Worm (Caenorhabditis elegans): ENCODE data around the gene kin-9.

Gene kin-9

DNA sequence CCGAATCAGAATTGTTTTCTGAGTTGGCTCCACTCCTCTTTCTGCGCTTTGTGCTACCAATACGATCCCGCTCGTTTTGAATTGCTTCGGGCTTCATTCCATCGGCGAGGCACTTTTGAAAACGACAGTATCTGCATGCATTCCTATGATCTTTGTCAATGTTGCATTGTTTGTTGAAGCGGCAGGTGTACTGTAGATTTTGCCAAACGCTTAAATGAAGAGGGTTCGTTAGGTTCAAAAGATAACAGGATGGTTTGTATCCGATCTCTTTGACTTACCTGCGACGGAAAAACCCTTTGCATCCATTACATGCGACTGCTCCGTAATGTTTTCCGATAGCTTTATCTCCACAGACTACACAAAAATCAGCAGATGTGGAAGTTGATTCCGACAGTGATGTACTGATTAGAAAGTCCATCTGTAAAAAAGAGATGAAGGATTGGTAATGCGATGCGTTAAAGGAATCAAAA lies 43.3 kb downstream of the kin-9 start, which contains the start of gene nhr-14:
Gene nhr-14 (minus strand): TSS at position 420 of the 470 bp plus-strand sequence.
- TF ChIP-seq tbx-8 (GFP tag; optimal IDR thresholded peaks at IDR 0.05), result no peak
- TF ChIP-seq lin-32 (GFP tag; optimal IDR thresholded peaks at IDR 0.05), result no peak
- no peak for TF ChIP-seq ceh-83 (GFP tag; optimal IDR thresholded peaks at IDR 0.05)
- TF ChIP-seq ztf-11 (tag; optimal IDR thresholded peaks at IDR 0.05), result no peak
- no peak for TF ChIP-seq unc-39 (tag; optimal IDR thresholded peaks at IDR 0.05)
- no peak for TF ChIP-seq nhr-237 (tag; optimal IDR thresholded peaks at IDR 0.05)
- no peak for TF ChIP-seq flh-1 (GFP tag; optimal IDR thresholded peaks at IDR 0.05)
- TF ChIP-seq nhr-12 (tag; optimal IDR thresholded peaks at IDR 0.05), result no peak
- no peak for TF ChIP-seq zip-8 (tag; optimal IDR thresholded peaks at IDR 0.05)
- no peak for TF ChIP-seq ham-2 (GFP tag; optimal IDR thresholded peaks at IDR 0.05)
- TF ChIP-seq unc-62 (GFP tag; optimal IDR thresholded peaks at IDR 0.05), result no peak
- TF ChIP-seq blmp-1 (tag; optimal IDR thresholded peaks at IDR 0.05), result no peak
- TF ChIP-seq nhr-28 (tag; optimal IDR thresholded peaks at IDR 0.05), result no peak
- TF ChIP-seq snpc-4 (tag; optimal IDR thresholded peaks at IDR 0.05), result no peak
- TF ChIP-seq ceh-39 (tag; optimal IDR thresholded peaks at IDR 0.05), result no peak
- no peak for TF ChIP-seq ces-1 (GFP tag; optimal IDR thresholded peaks at IDR 0.05)
- TF ChIP-seq mab-5 (tag; optimal IDR thresholded peaks at IDR 0.05), result no peak
- no peak for TF ChIP-seq nhr-2 (tag; optimal IDR thresholded peaks at IDR 0.05)

DNA sequence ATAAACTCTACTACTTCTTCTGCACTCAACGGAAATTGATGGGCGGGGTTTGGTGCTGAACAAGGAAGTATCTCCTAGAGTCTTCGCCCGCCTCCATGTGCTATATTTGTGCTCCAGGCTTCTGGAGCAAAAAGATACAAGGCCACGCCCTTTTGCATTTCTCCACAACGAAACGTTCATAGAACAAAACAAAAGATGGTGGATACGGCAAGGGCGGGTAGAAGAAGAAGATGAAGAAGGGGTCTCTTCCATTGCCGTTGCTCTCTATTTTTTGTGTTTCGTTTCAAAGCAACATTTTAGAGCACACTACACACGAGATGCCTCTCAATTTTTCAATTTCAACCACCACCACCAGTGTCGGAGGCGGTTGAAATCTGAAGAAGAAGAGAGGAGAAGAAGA lies 43.8 kb downstream of the kin-9 start:
- TF ChIP-seq unc-39 (tag; optimal IDR thresholded peaks at IDR 0.05), result no peak
- peak; percentile 26 for TF ChIP-seq ces-1 (GFP tag; optimal IDR thresholded peaks at IDR 0.05)

DNA sequence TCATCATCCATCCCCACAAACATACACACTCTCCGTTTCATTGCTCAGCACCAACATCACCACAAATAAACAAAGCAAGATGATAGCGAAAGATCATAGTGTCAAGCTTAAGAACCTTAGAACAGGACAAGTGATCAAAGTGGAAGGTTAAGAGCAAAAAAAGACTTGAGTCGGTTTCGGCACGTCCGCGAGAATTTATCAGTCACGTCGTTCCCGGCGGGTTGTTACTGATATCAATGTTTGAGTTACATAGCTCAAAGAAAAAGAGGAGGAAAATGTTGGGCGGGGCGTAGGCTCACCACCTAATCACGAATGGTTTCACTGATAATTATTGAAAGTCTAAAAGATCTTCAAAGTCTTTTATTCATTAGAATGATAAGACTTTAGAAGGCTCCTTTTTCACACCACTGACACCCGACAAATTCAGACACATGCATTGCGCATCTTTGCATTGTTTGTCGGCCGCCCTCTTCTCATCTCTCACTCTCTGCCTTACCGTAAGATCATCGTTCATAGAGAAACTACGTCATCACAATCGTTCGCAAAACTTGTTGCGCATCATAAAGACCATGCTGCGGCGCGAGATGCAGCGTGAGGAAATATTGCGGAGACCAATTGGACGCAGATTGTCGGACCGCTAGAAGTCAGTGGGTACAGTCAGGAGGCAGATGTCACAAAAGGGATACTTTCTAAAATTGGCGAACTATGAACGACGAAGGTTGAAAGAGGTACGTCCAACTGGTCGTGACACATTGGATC lies 44.8 kb downstream of the kin-9 start:
- TF ChIP-seq nhr-76 (tag; optimal IDR thresholded peaks at IDR 0.05) (no peak), unc-62 (GFP tag; optimal IDR thresholded peaks at IDR 0.05) (peak; percentile 16), nhr-237 (tag; optimal IDR thresholded peaks at IDR 0.05) (peak; percentile 74), blmp-1 (tag; optimal IDR thresholded peaks at IDR 0.05) (peak; percentile 70), elt-3 (tag; optimal IDR thresholded peaks at IDR 0.05) (peak; percentile 77), unc-39 (tag; optimal IDR thresholded peaks at IDR 0.05) (no peak), ham-2 (GFP tag; optimal IDR thresholded peaks at IDR 0.05) (peak; percentile 58), lsy-2 (tag; optimal IDR thresholded peaks at IDR 0.05) (peak; percentile 22)

DNA sequence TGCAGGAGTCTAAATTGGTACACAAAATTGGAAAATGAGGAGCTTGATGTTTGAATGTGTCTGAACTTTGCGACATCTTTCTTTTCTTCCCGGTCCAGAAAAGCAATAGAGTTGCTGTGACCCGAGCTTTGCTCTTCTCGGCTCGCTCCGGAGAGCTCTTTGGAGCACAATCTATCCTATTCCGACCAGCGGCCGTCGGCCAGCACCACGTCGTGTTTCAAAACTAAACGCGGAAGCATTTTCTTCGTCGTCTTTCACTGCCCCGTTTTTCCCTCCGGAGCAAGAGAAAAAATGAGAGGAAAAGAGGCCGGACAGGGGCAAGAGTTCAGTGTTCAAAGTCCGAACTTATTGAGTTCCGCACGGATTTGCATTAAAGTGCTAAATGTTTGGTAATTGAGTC lies 46.6 kb downstream of the kin-9 start:
- TF ChIP-seq sem-2 (GFP tag; optimal IDR thresholded peaks at IDR 0.05) (no peak), lin-32 (GFP tag; optimal IDR thresholded peaks at IDR 0.05) (no peak), pha-4 (tag; optimal IDR thresholded peaks at IDR 0.05) (no peak), mab-5 (tag; optimal IDR thresholded peaks at IDR 0.05) (no peak), ceh-39 (tag; optimal IDR thresholded peaks at IDR 0.05) (no peak), ztf-11 (tag; optimal IDR thresholded peaks at IDR 0.05) (no peak)

DNA sequence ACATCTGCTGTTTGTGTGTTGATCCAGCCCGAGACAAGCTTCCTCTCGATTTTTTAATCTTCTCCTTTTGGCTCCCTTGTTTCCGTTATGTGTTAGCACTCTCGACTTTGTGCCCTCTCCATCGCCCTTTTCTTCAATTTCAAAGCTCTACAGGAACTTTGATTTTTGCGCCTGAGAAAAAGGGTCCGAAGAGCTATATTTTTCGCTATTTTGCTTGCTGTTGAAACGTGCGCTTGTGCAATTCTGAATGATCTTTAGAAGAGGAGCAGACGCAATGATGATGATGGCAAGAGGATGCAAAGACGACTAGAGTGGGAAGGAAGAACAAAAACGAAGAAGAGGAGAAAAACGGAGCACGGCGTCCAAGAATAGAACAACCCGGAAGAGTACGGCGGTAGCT lies 49.3 kb downstream of the kin-9 start:
- no peak for TF ChIP-seq elt-1 (tag; optimal IDR thresholded peaks at IDR 0.05; ENCODE audit: borderline replicate concordance, insufficient read depth)
- no peak for TF ChIP-seq mep-1 (tag; optimal IDR thresholded peaks at IDR 0.05)
- TF ChIP-seq mab-5 (tag; optimal IDR thresholded peaks at IDR 0.05), result no peak
- no peak for TF ChIP-seq blmp-1 (tag; optimal IDR thresholded peaks at IDR 0.05)
- no peak for TF ChIP-seq pha-4 (tag; optimal IDR thresholded peaks at IDR 0.05)
- no peak for TF ChIP-seq unc-62 (GFP tag; optimal IDR thresholded peaks at IDR 0.05)
- no peak for TF ChIP-seq ceh-39 (tag; optimal IDR thresholded peaks at IDR 0.05)

DNA sequence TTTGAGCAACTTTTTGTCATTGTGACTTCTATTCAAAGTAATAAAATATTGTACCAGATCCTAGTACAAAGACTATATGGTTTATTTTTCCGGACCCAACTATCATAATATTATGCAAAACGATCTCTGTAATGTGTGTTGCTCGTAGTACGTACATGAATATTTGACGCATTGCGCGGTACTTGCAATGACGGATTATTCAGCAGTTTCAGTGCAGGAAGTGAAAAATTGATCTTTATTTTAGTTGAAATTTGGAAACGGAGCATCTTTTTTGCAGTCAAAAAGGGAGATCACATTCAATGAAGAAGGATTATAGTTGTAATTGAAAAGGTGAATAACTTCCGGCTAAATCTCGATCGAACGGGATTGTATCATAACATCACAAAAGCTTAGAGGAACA lies 51.5 kb downstream of the kin-9 start:
- TF ChIP-seq ztf-11 (tag; optimal IDR thresholded peaks at IDR 0.05), result no peak

DNA sequence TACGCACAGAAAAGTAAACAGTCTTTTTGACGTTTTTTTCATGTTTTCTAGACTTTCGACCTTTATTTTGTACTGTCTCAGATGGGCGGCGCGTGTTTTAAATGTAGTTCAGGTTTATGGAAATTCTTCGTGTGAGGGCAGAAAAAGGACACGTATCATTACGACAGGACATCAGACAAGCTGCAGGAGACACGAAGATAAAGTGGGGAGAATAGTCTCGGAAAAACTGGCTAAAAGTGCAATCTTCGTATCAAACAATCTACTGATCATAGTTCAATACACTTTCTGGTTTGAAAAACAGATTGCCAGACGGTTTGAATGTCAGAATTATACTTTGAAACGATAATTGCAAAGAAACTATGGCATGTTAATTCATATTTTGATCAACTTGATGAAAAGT lies 52.9 kb downstream of the kin-9 start:
- TF ChIP-seq unc-39 (tag; optimal IDR thresholded peaks at IDR 0.05) (no peak), ham-2 (GFP tag; optimal IDR thresholded peaks at IDR 0.05) (no peak), sptf-1 (tag; optimal IDR thresholded peaks at IDR 0.05) (no peak), bed-3 (GFP tag; optimal IDR thresholded peaks at IDR 0.05) (no peak), tbx-8 (GFP tag; optimal IDR thresholded peaks at IDR 0.05) (no peak), lin-13 (tag; optimal IDR thresholded peaks at IDR 0.05) (no peak), ceh-83 (GFP tag; optimal IDR thresholded peaks at IDR 0.05) (no peak), unc-62 (GFP tag; optimal IDR thresholded peaks at IDR 0.05) (no peak), cnd-1 (tag; optimal IDR thresholded peaks at IDR 0.05) (no peak), mls-2 (tag; optimal IDR thresholded peaks at IDR 0.05) (no peak), snpc-4 (tag; optimal IDR thresholded peaks at IDR 0.05) (no peak), ceh-39 (tag; optimal IDR thresholded peaks at IDR 0.05) (no peak), flh-1 (GFP tag; optimal IDR thresholded peaks at IDR 0.05) (no peak), nhr-12 (tag; optimal IDR thresholded peaks at IDR 0.05) (no peak), unc-120 (tag; optimal IDR thresholded peaks at IDR 0.05; ENCODE audit: poor library complexity, severe bottlenecking) (no peak), nhr-237 (tag; optimal IDR thresholded peaks at IDR 0.05) (no peak), sem-2 (GFP tag; optimal IDR thresholded peaks at IDR 0.05) (no peak)
